Fruit fly (Drosophila melanogaster): ENCODE data around the gene heca.

The heca gene

dm6 chr3R:30276482-30277282, 1.1 kb upstream of the heca start (continued):
- TF ChIP-seq CG2202 (tag; optimal IDR thresholded peaks at IDR 0.05) (peak; percentile 60), HmgD (GFP tag; optimal IDR thresholded peaks at IDR 0.05) (no peak), CG5953 (GFP tag; IDR thresholded peaks at IDR 0.05) (peak; percentile 31; the same call in 1 of the 2 replicates), h (optimal IDR thresholded peaks at IDR 0.05) (no peak), cas (GFP tag; IDR thresholded peaks at IDR 0.05) (0 out of 2 replicates have a peak, but pooled peaks have one; percentile 7), CG18764 (GFP tag; optimal IDR thresholded peaks at IDR 0.05) (peak; percentile 26), run (tag; optimal IDR thresholded peaks at IDR 0.05) (no peak), zfh2 (GFP tag; optimal IDR thresholded peaks at IDR 0.05) (no peak), CG8388 (GFP tag; optimal IDR thresholded peaks at IDR 0.05) (peak; percentile 23), Tbp (GFP tag; optimal IDR thresholded peaks at IDR 0.05) (no peak), CG30020 (tag; optimal IDR thresholded peaks at IDR 0.05) (no peak), grn (GFP tag; optimal IDR thresholded peaks at IDR 0.05) (no peak), CG11093 (GFP tag; IDR thresholded peaks at IDR 0.05) (no peak; the same call in 2 of the 3 replicates), mld (GFP tag; IDR thresholded peaks at IDR 0.05; ENCODE audit: partially characterized antibody) (0 out of 3 replicates have a peak, but pooled peaks have one; percentile 36), Dref (GFP tag; IDR thresholded peaks at IDR 0.05) (no peak), CTCF (GFP tag; optimal IDR thresholded peaks at IDR 0.05) (no peak), unc-4 (GFP tag; IDR thresholded peaks at IDR 0.05; ENCODE audit: partially characterized antibody) (no peak), gfzf (GFP tag; optimal IDR thresholded peaks at IDR 0.05) (no peak), CG7963 (GFP tag; IDR thresholded peaks at IDR 0.05; ENCODE audit: partially characterized antibody) (no peak), HmgZ (tag; optimal IDR thresholded peaks at IDR 0.05) (no peak), CG14667 (GFP tag; IDR thresholded peaks at IDR 0.05) (no peak), Gug (GFP tag; IDR thresholded peaks at IDR 0.05) (peak; percentile 38; the same call in 2 of the 4 replicates), Awh (GFP tag; IDR thresholded peaks at IDR 0.05) (no peak), Drgx (GFP tag; IDR thresholded peaks at IDR 0.05) (peak; percentile 73), Hr39 (optimal IDR thresholded peaks at IDR 0.05) (no peak), bigmax (GFP tag; optimal IDR thresholded peaks at IDR 0.05) (no peak), CG17361 (GFP tag; IDR thresholded peaks at IDR 0.05) (no peak), pros (GFP tag; optimal IDR thresholded peaks at IDR 0.05) (peak; percentile 11), Mes4 (GFP tag; optimal IDR thresholded peaks at IDR 0.05) (peak; percentile 22), al (GFP tag; IDR thresholded peaks at IDR 0.05) (no peak), danr (GFP tag; IDR thresholded peaks at IDR 0.05) (no peak), D19A (tag; optimal IDR thresholded peaks at IDR 0.05) (peak; percentile 76), dan (GFP tag; IDR thresholded peaks at IDR 0.05) (no peak), HLH4C (GFP tag; IDR thresholded peaks at IDR 0.05; ENCODE audit: partially characterized antibody) (0 out of 3 replicates have a peak, but pooled peaks have one; percentile 22)

DNA sequence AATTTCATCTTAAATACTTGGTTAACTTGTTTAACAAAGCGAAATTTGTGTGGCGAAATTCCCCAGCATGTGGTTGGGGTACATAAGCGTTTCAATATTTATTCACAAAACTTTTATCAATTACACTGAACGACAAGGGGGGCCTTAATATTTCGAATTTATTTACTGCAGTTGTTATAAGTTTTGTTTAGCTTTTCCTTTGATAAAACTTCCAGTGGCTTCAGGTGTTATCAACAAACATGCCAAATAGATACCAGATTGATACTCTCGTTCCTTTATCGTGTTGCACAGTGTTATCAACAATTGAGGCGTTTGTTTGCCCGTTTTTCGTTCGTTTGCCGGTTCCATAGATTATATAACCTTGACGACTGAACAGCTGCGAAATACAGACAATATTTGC, 2.6 kb downstream of the heca start:
- no peak; the same call in 1 of the 2 replicates for TF ChIP-seq CG10366 (GFP tag; IDR thresholded peaks at IDR 0.05)
- no peak for TF ChIP-seq CG8765 (GFP tag; IDR thresholded peaks at IDR 0.05)
- TF ChIP-seq br (optimal IDR thresholded peaks at IDR 0.05), result no peak
- no peak for TF ChIP-seq lov (optimal IDR thresholded peaks at IDR 0.05)
- no peak for TF ChIP-seq lov (GFP tag; IDR thresholded peaks at IDR 0.05)
- TF ChIP-seq CG7928 (GFP tag; optimal IDR thresholded peaks at IDR 0.05), result no peak
- no peak for TF ChIP-seq C15 (GFP tag; IDR thresholded peaks at IDR 0.05)
- TF ChIP-seq CG10147 (GFP tag; optimal IDR thresholded peaks at IDR 0.05), result no peak
- TF ChIP-seq ro (GFP tag; IDR thresholded peaks at IDR 0.05), result no peak
- no peak for TF ChIP-seq HLHmδ (GFP tag; optimal IDR thresholded peaks at IDR 0.05)
- peak; percentile 49 for TF ChIP-seq CG2678 (tag; optimal IDR thresholded peaks at IDR 0.05)
- TF ChIP-seq so (GFP tag; IDR thresholded peaks at IDR 0.05), result no peak
- no peak for TF ChIP-seq vfl (GFP tag; optimal IDR thresholded peaks at IDR 0.05)
- no peak for TF ChIP-seq CG4282 (GFP tag; optimal IDR thresholded peaks at IDR 0.05)
- no peak for TF ChIP-seq GATAe (GFP tag; conservative IDR thresholded peaks at IDR 0.05)
- no peak for TF ChIP-seq Sox100B (GFP tag; optimal IDR thresholded peaks at IDR 0.05)
- TF ChIP-seq CG12236 (GFP tag; optimal IDR thresholded peaks at IDR 0.05), result no peak
- no peak for TF ChIP-seq Sry-δ (GFP tag; optimal IDR thresholded peaks at IDR 0.05)
- TF ChIP-seq CG6765 (GFP tag; optimal IDR thresholded peaks at IDR 0.05), result no peak
- no peak for TF ChIP-seq ttk (GFP tag; IDR thresholded peaks at IDR 0.05)
- no peak for TF ChIP-seq ham (GFP tag; IDR thresholded peaks at IDR 0.05)
